Worm (Caenorhabditis elegans) whole organism, late embryonic: ENCODE data around the gene T05H10.1.
A peak's percentile ranks its signal among the peaks of the same experiment; 100 is the strongest.

ENCODE experiments used
- C38D4.7 ChIP-seq: fragments of 200-800 bp; sonication (Bioruptor generic); optimal IDR thresholded peaks from 2 replicates; lab custom pipeline; 2018; ENCODE audit warnings: mild to moderate bottlenecking, missing genetic modification characterization, moderate library complexity, missing compliant biosample characterization
- F13H6.1 ChIP-seq: sonication (generic microtip); optimal IDR thresholded peaks from 2 replicates; lab custom pipeline; 2016; ENCODE audit warnings: missing genetic modification characterization, missing compliant biosample characterization
- K02D7.2 ChIP-seq: sonication (generic microtip); optimal IDR thresholded peaks from 2 replicates; lab custom pipeline; 2017; ENCODE audit warnings: mild to moderate bottlenecking, missing genetic modification characterization, missing compliant biosample characterization
- T23F11.4 ChIP-seq: fragments of 200-800 bp; sonication (Bioruptor generic); optimal IDR thresholded peaks from 2 replicates; lab custom pipeline; 2018; ENCODE audit warnings: mild to moderate bottlenecking, missing genetic modification characterization, missing compliant biosample characterization
- ahr-1 ChIP-seq: sonication (generic microtip); optimal IDR thresholded peaks from 2 replicates; lab custom pipeline; 2016; ENCODE audit warnings: missing genetic modification characterization, missing compliant biosample characterization
- ama-1 ChIP-seq: fragments of 150-350 bp; optimal IDR thresholded peaks from 2 replicates; lab custom pipeline; 2014
- ceh-14 ChIP-seq: sonication (generic microtip); optimal IDR thresholded peaks from 2 replicates; lab custom pipeline; 2016; ENCODE audit warnings: missing genotype, missing genetic modification characterization, missing compliant biosample characterization
- ceh-22 ChIP-seq: sonication (generic microtip); optimal IDR thresholded peaks from 2 replicates; lab custom pipeline; 2017; ENCODE audit warnings: missing biosample characterization, missing genetic modification characterization
- ceh-30 ChIP-seq: fragments of 150-350 bp; optimal IDR thresholded peaks from 2 replicates; lab custom pipeline; 2014; ENCODE audit warnings: missing biosample characterization, missing genetic modification characterization
- ceh-31 ChIP-seq: sonication (generic microtip); optimal IDR thresholded peaks from 2 replicates; lab custom pipeline; 2016; ENCODE audit warnings: missing genetic modification characterization, missing compliant biosample characterization
- ceh-45 ChIP-seq: fragments of 200-800 bp; sonication (Bioruptor generic); IDR thresholded peaks from 2 replicates; pipeline ENCODE4 v1.3.6; 2022; ENCODE audit warnings: missing genetic modification reagents, missing genetic modification characterization, missing compliant biosample characterization
- che-1 ChIP-seq: sonication (generic microtip); optimal IDR thresholded peaks from 2 replicates; lab custom pipeline; 2016; ENCODE audit warnings: mild to moderate bottlenecking, missing genetic modification characterization, missing compliant biosample characterization
- elt-4 ChIP-seq: sonication (generic microtip); optimal IDR thresholded peaks from 2 replicates; lab custom pipeline; 2016; ENCODE audit warnings: missing genetic modification characterization, missing compliant biosample characterization
- ets-4 ChIP-seq: sonication (generic microtip); optimal IDR thresholded peaks from 2 replicates; lab custom pipeline; 2016; ENCODE audit warnings: missing genetic modification characterization, missing compliant biosample characterization
- eyg-1 ChIP-seq: sonication (generic microtip); optimal IDR thresholded peaks from 2 replicates; lab custom pipeline; 2016; ENCODE audit warnings: missing genotype, missing genetic modification characterization, missing compliant biosample characterization
- gmeb-2 ChIP-seq: sonication (generic microtip); optimal IDR thresholded peaks from 2 replicates; lab custom pipeline; 2016; ENCODE audit warnings: missing genetic modification characterization, inconsistent platforms, missing compliant biosample characterization
- hlh-30 ChIP-seq: sonication (generic microtip); optimal IDR thresholded peaks from 2 replicates; lab custom pipeline; 2017; ENCODE audit warnings: antibody characterized with exemption, missing genetic modification characterization, missing compliant biosample characterization; ENCODE audit not compliant: insufficient read depth
- lin-11 ChIP-seq: fragments of 200-800 bp; sonication (Bioruptor generic); optimal IDR thresholded peaks from 2 replicates; lab custom pipeline; 2018; ENCODE audit warnings: mild to moderate bottlenecking, missing genetic modification characterization, missing compliant biosample characterization
- madf-2 ChIP-seq: sonication (generic microtip); optimal IDR thresholded peaks from 2 replicates; lab custom pipeline; 2017; ENCODE audit warnings: missing genetic modification characterization, missing compliant biosample characterization
- mec-3 ChIP-seq: sonication (generic microtip); optimal IDR thresholded peaks from 2 replicates; lab custom pipeline; 2016; ENCODE audit warnings: borderline replicate concordance, missing genetic modification characterization, missing compliant biosample characterization
- nhr-11 ChIP-seq: fragments of 150-350 bp; optimal IDR thresholded peaks from 2 replicates; lab custom pipeline; 2014; ENCODE audit warnings: missing biosample characterization, missing genetic modification characterization
- nhr-232 ChIP-seq: sonication (generic microtip); optimal IDR thresholded peaks from 2 replicates; lab custom pipeline; 2016; ENCODE audit warnings: missing genetic modification characterization, missing compliant biosample characterization
- pax-1 ChIP-seq: fragments of 150-350 bp; optimal IDR thresholded peaks from 2 replicates; lab custom pipeline; 2014; ENCODE audit warnings: missing biosample characterization, missing genetic modification characterization
- pha-2 ChIP-seq: sonication (generic microtip); optimal IDR thresholded peaks from 2 replicates; lab custom pipeline; 2017; ENCODE audit warnings: mild to moderate bottlenecking, missing genetic modification characterization, missing compliant biosample characterization
- pha-4 ChIP-seq: fragments of 150-350 bp; optimal IDR thresholded peaks from 2 replicates; lab custom pipeline; 2018; ENCODE audit warnings: missing biosample characterization, missing genetic modification reagents, missing genetic modification characterization
- pros-1 ChIP-seq: fragments of 150-350 bp; optimal IDR thresholded peaks from 2 replicates; lab custom pipeline; 2014; ENCODE audit warnings: missing biosample characterization, missing genetic modification reagents, missing genetic modification characterization
- ref-2 ChIP-seq: sonication (generic microtip); optimal IDR thresholded peaks from 2 replicates; lab custom pipeline; 2016; ENCODE audit warnings: missing genetic modification characterization, missing compliant biosample characterization
- sox-2 ChIP-seq: fragments of 200-800 bp; sonication (Bioruptor generic); IDR thresholded peaks from 2 replicates; pipeline ENCODE4 v1.3.6; 2022; ENCODE audit warnings: missing genetic modification reagents, missing genetic modification characterization, missing compliant biosample characterization
- syd-9 ChIP-seq: sonication (generic microtip); optimal IDR thresholded peaks from 2 replicates; lab custom pipeline; 2016; ENCODE audit warnings: mild to moderate bottlenecking, missing genetic modification characterization, moderate library complexity, missing compliant biosample characterization
- tbx-7 ChIP-seq: sonication (generic microtip); optimal IDR thresholded peaks from 2 replicates; lab custom pipeline; 2016; ENCODE audit warnings: missing genotype, missing genetic modification characterization, missing compliant biosample characterization
- ttx-3 ChIP-seq: sonication (generic microtip); optimal IDR thresholded peaks from 2 replicates; lab custom pipeline; 2016; ENCODE audit warnings: missing genetic modification reagents, missing genetic modification characterization, missing compliant biosample characterization
- unc-3 ChIP-seq, 2 experiments: fragments of 200-800 bp in 1 of 2; sonication (Bioruptor generic) in 1 of 2; sonication (generic microtip) in 1 of 2; conservative IDR thresholded peaks in 1 of 2; optimal IDR thresholded peaks in 1 of 2; 2 replicates each; pipeline versions ENCODE4 v1.3.6 to Lab custom; 2016 to 2022; ENCODE audit warnings: missing compliant biosample characterization in 2 of 2, missing genetic modification characterization in 2 of 2, missing genetic modification reagents in 1 of 2
- unc-42 ChIP-seq: sonication (generic microtip); optimal IDR thresholded peaks from 2 replicates; lab custom pipeline; 2016; ENCODE audit warnings: missing genotype, missing genetic modification characterization, missing compliant biosample characterization
- unc-86 ChIP-seq: sonication (generic microtip); optimal IDR thresholded peaks from 2 replicates; lab custom pipeline; 2016; ENCODE audit warnings: missing genetic modification characterization, missing compliant biosample characterization
- zip-5 ChIP-seq: sonication (generic microtip); optimal IDR thresholded peaks from 2 replicates; lab custom pipeline; 2016; ENCODE audit warnings: missing genetic modification characterization, missing compliant biosample characterization
- ztf-16 ChIP-seq: sonication (generic microtip); optimal IDR thresholded peaks from 2 replicates; lab custom pipeline; 2017; ENCODE audit warnings: missing genetic modification characterization, missing compliant biosample characterization

T05H10.1 gene

DNA sequence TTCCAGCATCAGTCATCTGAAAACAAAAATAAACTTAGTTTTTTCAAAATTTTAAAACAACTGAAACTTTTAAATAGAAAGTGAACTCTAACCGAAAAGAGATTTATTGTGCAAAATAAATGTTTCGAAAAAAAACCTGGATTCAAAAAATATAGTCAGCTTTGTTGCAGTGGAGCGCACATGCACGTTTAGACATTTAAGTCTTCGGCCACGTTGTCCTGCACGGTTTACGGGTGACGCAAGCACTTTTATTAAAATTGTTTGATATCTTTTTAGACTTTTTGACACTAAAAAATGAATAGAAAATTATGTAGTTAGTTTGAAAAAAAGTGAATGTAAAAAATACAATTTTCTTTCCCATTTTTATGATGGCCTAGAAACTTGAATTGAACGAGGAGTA, 3.0 kb upstream of the T05H10.1 start, which contains the start of the genes ubh-4 and algn-6 (continued):
- TF ChIP-seq unc-3 (GFP tag; conservative IDR thresholded peaks at IDR 0.05; lab: Robert Waterston, UW), result no peak
- no peak for TF ChIP-seq unc-3 (tag; optimal IDR thresholded peaks at IDR 0.05; lab: Kevin White, UChicago)
- no peak for TF ChIP-seq syd-9
- TF ChIP-seq hlh-30 (tag; lab: Kevin White, UChicago), result no peak
- TF ChIP-seq ztf-16 (tag; lab: Kevin White, UChicago), result peak; percentile 47
- TF ChIP-seq nhr-11 (tag; lab: Kevin White, UChicago), result no peak

DNA sequence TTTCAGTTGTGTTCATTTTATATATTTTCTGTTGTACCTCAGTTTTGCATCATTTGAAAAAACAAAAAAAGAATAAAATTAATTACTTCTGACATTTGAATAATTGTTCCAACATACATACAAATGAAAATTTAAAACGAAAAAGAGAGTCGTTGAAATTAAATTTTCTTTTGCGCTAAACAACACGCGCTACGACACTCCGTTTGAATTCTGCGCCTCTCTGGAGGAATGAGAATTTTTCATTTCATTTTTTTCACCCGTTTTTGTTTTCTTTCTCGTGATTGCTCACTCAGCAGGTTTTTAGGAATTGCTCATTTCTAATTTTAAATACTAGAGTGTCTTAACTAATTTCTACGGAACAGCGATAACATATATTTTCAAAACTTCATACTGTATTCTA, 747 bp upstream of the T05H10.1 start:
- no peak for TF ChIP-seq gmeb-2 (tag; lab: Kevin White, UChicago)
- TF ChIP-seq unc-86, result no peak
- TF ChIP-seq ref-2 (tag; lab: Kevin White, UChicago), result no peak
- TF ChIP-seq T23F11.4 (GFP tag; lab: Kevin White, UChicago), result no peak
- no peak for TF ChIP-seq K02D7.2 (tag; lab: Kevin White, UChicago)
- no peak for TF ChIP-seq hlh-30 (tag; lab: Kevin White, UChicago)
- peak; percentile 80 for TF ChIP-seq unc-42
- no peak for TF ChIP-seq zip-5 (tag; lab: Kevin White, UChicago)

DNA sequence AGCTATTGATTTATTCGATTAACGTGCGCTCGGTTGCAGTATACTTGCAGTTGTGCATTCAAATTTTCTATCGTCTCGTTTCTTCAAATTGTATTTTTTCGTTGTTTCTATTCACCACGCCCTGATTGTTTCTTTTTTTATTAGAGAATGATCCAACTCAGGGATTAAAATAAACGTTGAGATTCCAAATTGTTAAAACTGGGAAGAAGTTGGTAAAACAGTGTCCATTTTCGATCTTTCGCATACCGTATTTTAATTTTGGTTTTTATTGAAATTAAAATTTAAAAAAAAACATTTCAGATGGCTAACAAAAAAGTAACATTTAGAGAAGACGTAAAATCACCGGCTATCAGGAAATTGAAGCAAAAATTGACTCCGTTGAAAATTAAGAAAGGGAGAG, 4.9 kb downstream of the T05H10.1 start, which contains the start of gene apn-1:
Gene apn-1, plus strand, starts transcription at position 301 of the 400 bp plus-strand sequence.
- TF ChIP-seq che-1 (tag; lab: Kevin White, UChicago) (no peak), nhr-232 (tag; lab: Kevin White, UChicago) (no peak), lin-11 (no peak), C38D4.7 (GFP tag; lab: Kevin White, UChicago) (no peak), unc-86 (no peak), elt-4 (tag; lab: Kevin White, UChicago) (no peak), ref-2 (tag; lab: Kevin White, UChicago) (no peak), ceh-31 (no peak), ceh-45 (GFP tag; lab: Robert Waterston, UW) (no peak), F13H6.1 (no peak)

DNA sequence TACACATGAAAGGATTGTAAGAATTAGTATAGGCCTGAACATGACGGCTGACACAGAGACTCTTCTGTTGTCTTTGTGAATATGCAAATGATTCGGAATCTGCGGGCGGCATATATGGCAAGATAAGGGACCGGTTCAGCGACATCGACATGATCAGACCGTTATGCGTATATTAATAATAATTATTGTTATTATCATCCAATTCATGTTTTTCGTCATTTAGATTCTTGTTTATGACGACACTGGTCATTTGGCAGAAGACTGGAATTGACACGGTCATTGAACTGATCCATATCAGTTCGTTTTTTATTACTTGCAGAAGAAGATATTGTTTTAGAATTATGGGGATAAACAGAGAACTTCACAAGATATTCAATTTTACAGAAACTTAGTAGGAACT, 8.1 kb downstream of the T05H10.1 start, which contains the start of gene mtre-1:
Gene mtre-1, minus strand, starts transcription at position 101 of the 400 bp plus-strand sequence.
- TF ChIP-seq mec-3 (tag; lab: Kevin White, UChicago) (no peak), che-1 (tag; lab: Kevin White, UChicago) (no peak), ttx-3 (tag; lab: Kevin White, UChicago) (no peak), ref-2 (tag; lab: Kevin White, UChicago) (no peak), ama-1 (no peak), sox-2 (GFP tag; lab: Robert Waterston, UW) (no peak), ceh-22 (tag; lab: Kevin White, UChicago) (no peak), tbx-7 (no peak)

DNA sequence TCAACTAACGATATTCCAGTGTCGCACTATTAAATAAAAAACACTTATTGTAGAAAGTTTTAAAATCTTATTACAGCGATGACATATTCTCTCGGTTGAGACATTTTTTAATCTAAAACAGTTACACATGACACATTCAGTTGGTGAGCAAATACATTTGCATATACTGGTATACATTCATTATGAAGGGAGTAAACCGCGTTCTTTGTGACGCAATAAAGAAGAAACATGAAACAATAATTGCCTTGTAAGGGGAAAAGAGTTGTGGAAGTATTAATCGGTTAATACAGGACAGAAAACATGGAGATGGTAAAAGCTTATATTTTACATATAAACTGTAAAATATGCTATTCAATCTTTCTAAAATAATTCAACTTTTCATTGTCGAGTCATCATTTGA, 8.9 kb downstream of the T05H10.1 start:
- TF ChIP-seq pha-4 (no peak), ceh-30 (no peak), pros-1 (no peak)

DNA sequence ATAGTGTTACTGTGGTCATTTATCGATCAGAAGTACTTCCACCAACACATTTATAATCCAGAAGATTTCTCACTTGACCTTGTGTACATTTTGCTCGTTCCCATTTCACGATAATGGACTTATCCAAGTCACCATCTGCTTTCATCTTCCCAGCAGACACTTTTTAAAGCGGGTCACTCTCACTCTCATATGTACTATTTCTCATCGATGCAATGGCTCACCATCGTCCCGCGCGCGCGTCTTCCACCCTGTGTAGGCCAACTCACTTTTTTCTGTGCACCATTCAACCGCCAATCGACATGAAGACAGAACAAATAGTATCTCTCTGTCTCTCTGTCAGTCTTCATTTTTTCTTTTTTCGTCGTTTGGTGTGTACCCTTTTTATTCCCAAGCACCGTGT, 9.8 kb downstream of the T05H10.1 start:
- no peak for TF ChIP-seq elt-4 (tag; lab: Kevin White, UChicago)
- TF ChIP-seq pha-2 (tag; lab: Kevin White, UChicago), result no peak
- TF ChIP-seq ceh-31, result no peak
- TF ChIP-seq eyg-1 (tag; lab: Kevin White, UChicago), result no peak
- TF ChIP-seq madf-2 (tag; lab: Kevin White, UChicago), result no peak
- no peak for TF ChIP-seq nhr-11 (tag; lab: Kevin White, UChicago)
- TF ChIP-seq ets-4 (tag; lab: Kevin White, UChicago), result no peak
- no peak for TF ChIP-seq ahr-1
- no peak for TF ChIP-seq pax-1 (tag; lab: Kevin White, UChicago)
- TF ChIP-seq ceh-45 (GFP tag; lab: Robert Waterston, UW), result no peak
- no peak for TF ChIP-seq ceh-22 (tag; lab: Kevin White, UChicago)
- TF ChIP-seq ceh-14 (tag; lab: Kevin White, UChicago), result no peak
